Worm (Caenorhabditis elegans): ENCODE measurements around the gene Y59A8B.24.

Gene Y59A8B.24

ce11 chrV:17951172-17951999 lies at the start of gene Y59A8B.24:
Gene Y59A8B.24 (plus strand): TSS chrV:17951949.
- TF ChIP-seq lin-38 (GFP tag; IDR thresholded peaks at IDR 0.05), result peak; percentile 87
- 0 out of 2 replicates have a peak, but pooled peaks have one; percentile 47 for TF ChIP-seq mxl-2 (GFP tag; conservative IDR thresholded peaks at IDR 0.05)
- peak; percentile 93 for TF ChIP-seq nhr-41 (GFP tag; IDR thresholded peaks at IDR 0.05)
- TF ChIP-seq unc-130 (GFP tag; optimal IDR thresholded peaks at IDR 0.05), result peak; percentile 65
- peak; percentile 94 for TF ChIP-seq nhr-6 (tag; optimal IDR thresholded peaks at IDR 0.05)
- TF ChIP-seq dve-1 (tag; optimal IDR thresholded peaks at IDR 0.05; ENCODE audit: insufficient read depth), result peak; percentile 98
- TF ChIP-seq zfp-3 (GFP tag; conservative IDR thresholded peaks at IDR 0.05), result peak; percentile 74; the same call in 1 of the 2 replicates
- no peak for TF ChIP-seq cey-2 (tag; optimal IDR thresholded peaks at IDR 0.05; ENCODE audit: borderline replicate concordance, insufficient read depth)
- no peak for TF ChIP-seq zip-2 (tag; optimal IDR thresholded peaks at IDR 0.05)
- TF ChIP-seq F10B5.3 (tag; optimal IDR thresholded peaks at IDR 0.05), result peak; percentile 33
- no peak for TF ChIP-seq lir-3 (tag; optimal IDR thresholded peaks at IDR 0.05)
- TF ChIP-seq ceh-62 (tag; optimal IDR thresholded peaks at IDR 0.05), result no peak
- TF ChIP-seq madf-9 (GFP tag; conservative IDR thresholded peaks at IDR 0.05), result peak; percentile 80
- TF ChIP-seq Y48G9A.11 (GFP tag; IDR thresholded peaks at IDR 0.05), result no peak
- TF ChIP-seq Y5F2A.4 (GFP tag; optimal IDR thresholded peaks at IDR 0.05), result no peak
- peak; percentile 73 for TF ChIP-seq F37D6.2 (tag; optimal IDR thresholded peaks at IDR 0.05)
- peak; percentile 95 for TF ChIP-seq mes-2 (tag; optimal IDR thresholded peaks at IDR 0.05; ENCODE audit: poor library complexity, severe bottlenecking)
- TF ChIP-seq ama-1 (optimal IDR thresholded peaks at IDR 0.05), result peak; percentile 83
- TF ChIP-seq ZK546.5 (tag; optimal IDR thresholded peaks at IDR 0.05), result no peak
- no peak for TF ChIP-seq F44E2.7 (GFP tag; IDR thresholded peaks at IDR 0.05)
- TF ChIP-seq saeg-2 (GFP tag; IDR thresholded peaks at IDR 0.05), result no peak
- peak; percentile 66; the same call in 1 of the 2 replicates for TF ChIP-seq lin-1 (GFP tag; IDR thresholded peaks at IDR 0.05)
- TF ChIP-seq unc-62 (GFP tag; optimal IDR thresholded peaks at IDR 0.05 in 1 of 2), result no peak
- TF ChIP-seq unc-62 (tag; optimal IDR thresholded peaks at IDR 0.05), result no peak
- TF ChIP-seq Y105C5A.15 (GFP tag; IDR thresholded peaks at IDR 0.05), result no peak; the same call in 1 of the 2 replicates
- TF ChIP-seq lim-7 (GFP tag; IDR thresholded peaks at IDR 0.05), result 0 out of 2 replicates have a peak, but pooled peaks have one; percentile 37
- TF ChIP-seq ctbp-1 (GFP tag; IDR thresholded peaks at IDR 0.05), result peak; percentile 72
- no peak for TF ChIP-seq egl-27 (tag; optimal IDR thresholded peaks at IDR 0.05)
- TF ChIP-seq ceh-28 (tag; optimal IDR thresholded peaks at IDR 0.05), result no peak
- TF ChIP-seq set-16 (GFP tag; IDR thresholded peaks at IDR 0.05), result peak; percentile 100
- peak; percentile 95 for TF ChIP-seq nhr-11 (tag; optimal IDR thresholded peaks at IDR 0.05)
- no peak for TF ChIP-seq unc-39 (tag; optimal IDR thresholded peaks at IDR 0.05)
- TF ChIP-seq arid-1 (GFP tag; conservative IDR thresholded peaks at IDR 0.05), result peak; percentile 85
- no peak for TF ChIP-seq T20F7.1 (GFP tag; optimal IDR thresholded peaks at IDR 0.05)
- peak; percentile 73 for TF ChIP-seq lin-15B (tag; optimal IDR thresholded peaks at IDR 0.05)
- no peak for TF ChIP-seq ceh-32 (tag; optimal IDR thresholded peaks at IDR 0.05; ENCODE audit: poor library complexity)
- no peak for TF ChIP-seq R02D3.7 (tag; optimal IDR thresholded peaks at IDR 0.05)
- TF ChIP-seq D1046.2 (GFP tag; IDR thresholded peaks at IDR 0.05), result no peak
- TF ChIP-seq lin-29 (GFP tag; IDR thresholded peaks at IDR 0.05), result peak; percentile 71; the same call in 1 of the 2 replicates
- TF ChIP-seq lsy-2 (tag; optimal IDR thresholded peaks at IDR 0.05), result peak; percentile 87 to 92
- TF ChIP-seq dmd-9 (GFP tag; IDR thresholded peaks at IDR 0.05), result peak; percentile 76
- TF ChIP-seq hlh-11 (tag; optimal IDR thresholded peaks at IDR 0.05), result peak; percentile 98
- no peak for TF ChIP-seq F26F4.8 (GFP tag; conservative IDR thresholded peaks at IDR 0.05)
- peak; percentile 67 to 94 for TF ChIP-seq mdl-1 (tag; optimal IDR thresholded peaks at IDR 0.05)
- peak; percentile 78 for TF ChIP-seq spr-3 (GFP tag; optimal IDR thresholded peaks at IDR 0.05)
- no peak for TF ChIP-seq tag-97 (GFP tag; IDR thresholded peaks at IDR 0.05)
- peak; percentile 97 for TF ChIP-seq hmg-1.1 (GFP tag; IDR thresholded peaks at IDR 0.05)
- peak; percentile 39; the same call in 1 of the 2 replicates for TF ChIP-seq vab-7 (GFP tag; IDR thresholded peaks at IDR 0.05)
- peak; percentile 95 for TF ChIP-seq mep-1 (tag; optimal IDR thresholded peaks at IDR 0.05)
